Worm (Caenorhabditis elegans) whole organism, late embryonic: ENCODE results near the gene F07E5.9.

Experiments used
- Y22D7AL.16 ChIP-seq: sonication (generic microtip); optimal IDR thresholded peaks from 2 replicates; lab custom pipeline; 2016; ENCODE audit warnings: missing genetic modification characterization, missing compliant biosample characterization
- ceh-30 ChIP-seq: fragments of 150-350 bp; optimal IDR thresholded peaks from 2 replicates; lab custom pipeline; 2014; ENCODE audit warnings: missing biosample characterization, missing genetic modification characterization
- ceh-31 ChIP-seq: sonication (generic microtip); optimal IDR thresholded peaks from 2 replicates; lab custom pipeline; 2016; ENCODE audit warnings: missing genetic modification characterization, missing compliant biosample characterization
- ceh-9 ChIP-seq: sonication (generic microtip); optimal IDR thresholded peaks from 2 replicates; lab custom pipeline; 2016; ENCODE audit warnings: mild to moderate bottlenecking, missing genetic modification characterization, inconsistent platforms, missing compliant biosample characterization
- hlh-15 ChIP-seq: sonication (generic microtip); optimal IDR thresholded peaks from 2 replicates; lab custom pipeline; 2016; ENCODE audit warnings: missing genetic modification characterization, missing compliant biosample characterization
- lim-6 ChIP-seq: sonication (generic microtip); optimal IDR thresholded peaks from 2 replicates; lab custom pipeline; 2016; ENCODE audit warnings: missing genetic modification characterization, missing compliant biosample characterization
- nhr-11 ChIP-seq: fragments of 150-350 bp; optimal IDR thresholded peaks from 2 replicates; lab custom pipeline; 2014; ENCODE audit warnings: missing biosample characterization, missing genetic modification characterization
- pag-3 ChIP-seq: sonication (generic microtip); optimal IDR thresholded peaks from 2 replicates; lab custom pipeline; 2016; ENCODE audit warnings: missing compliant biosample characterization, missing genetic modification characterization, borderline replicate concordance
- pha-4 ChIP-seq: fragments of 150-350 bp; optimal IDR thresholded peaks from 2 replicates; lab custom pipeline; 2018; ENCODE audit warnings: missing biosample characterization, missing genetic modification reagents, missing genetic modification characterization
- tbx-7 ChIP-seq: sonication (generic microtip); optimal IDR thresholded peaks from 2 replicates; lab custom pipeline; 2016; ENCODE audit warnings: missing genotype, missing genetic modification characterization, missing compliant biosample characterization
- unc-55 ChIP-seq: sonication (generic microtip); optimal IDR thresholded peaks from 2 replicates; lab custom pipeline; 2017; ENCODE audit warnings: missing biosample characterization, missing genetic modification reagents, missing genetic modification characterization

ce11 chrII:2033286-2033685, 47.0 kb downstream of the F07E5.9 start, which contains the start of gene F59H6.14:
- no peak for TF ChIP-seq nhr-11
- TF ChIP-seq lim-6 = no peak
- TF ChIP-seq unc-55 (GFP tag; lab: Kevin White, UChicago) = no peak
- no peak for TF ChIP-seq tbx-7 (tag; lab: Kevin White, UChicago)
- TF ChIP-seq ceh-9 (tag; lab: Kevin White, UChicago) = no peak
- TF ChIP-seq hlh-15 (tag; lab: Kevin White, UChicago) = no peak
- TF ChIP-seq ceh-31 (tag; lab: Kevin White, UChicago) = no peak
- no peak for TF ChIP-seq pha-4 (tag; lab: Kevin White, UChicago)
- TF ChIP-seq ceh-30 = no peak
- no peak for TF ChIP-seq Y22D7AL.16 (tag; lab: Kevin White, UChicago)
- no peak for TF ChIP-seq pag-3 (tag; lab: Kevin White, UChicago)
